Fruit fly (Drosophila melanogaster): Measurements from ENCODE around the gene Stt3A.

Gene Stt3A

dm6 chrX:21045448-21045941, 8.2 kb downstream of the Stt3A start (continued):
- TF ChIP-seq CG10267 (tag; optimal IDR thresholded peaks at IDR 0.05) (peak; percentile 39), Drgx (GFP tag; IDR thresholded peaks at IDR 0.05) (peak; percentile 58), CG4424 (GFP tag; optimal IDR thresholded peaks at IDR 0.05) (no peak), Camta (GFP tag; optimal IDR thresholded peaks at IDR 0.05) (no peak), Ravus (GFP tag; IDR thresholded peaks at IDR 0.05) (no peak), H2.0 (GFP tag; IDR thresholded peaks at IDR 0.05) (no peak), CG4360 (GFP tag; IDR thresholded peaks at IDR 0.05) (peak; percentile 36; the same call in 1 of the 2 replicates), Dll (GFP tag; IDR thresholded peaks at IDR 0.05; ENCODE audit: partially characterized antibody) (no peak), CG4282 (GFP tag; optimal IDR thresholded peaks at IDR 0.05) (no peak), gsb (GFP tag; IDR thresholded peaks at IDR 0.05) (no peak), Neu2 (GFP tag; optimal IDR thresholded peaks at IDR 0.05; ENCODE audit: borderline replicate concordance) (no peak), Ets97D (GFP tag; optimal IDR thresholded peaks at IDR 0.05) (no peak), ttk (GFP tag; IDR thresholded peaks at IDR 0.05) (0 out of 2 replicates have a peak, but pooled peaks have one; percentile 12), NK7.1 (GFP tag; optimal IDR thresholded peaks at IDR 0.05) (no peak), Sry-δ (GFP tag; optimal IDR thresholded peaks at IDR 0.05) (no peak), Hmr (GFP tag; optimal IDR thresholded peaks at IDR 0.05) (no peak), bsh (GFP tag; optimal IDR thresholded peaks at IDR 0.05) (peak; percentile 46 to 72), ewg (GFP tag; optimal IDR thresholded peaks at IDR 0.05) (no peak), da (GFP tag; optimal IDR thresholded peaks at IDR 0.05) (no peak), CG4707 (GFP tag; optimal IDR thresholded peaks at IDR 0.05) (no peak), tio (GFP tag; optimal IDR thresholded peaks at IDR 0.05) (no peak), Hr3 (GFP tag; optimal IDR thresholded peaks at IDR 0.05) (no peak), Rx (GFP tag; IDR thresholded peaks at IDR 0.05) (no peak), CG17385 (GFP tag; optimal IDR thresholded peaks at IDR 0.05) (no peak), tna (GFP tag; IDR thresholded peaks at IDR 0.05; ENCODE audit: partially characterized antibody) (no peak), CG11456 (GFP tag; IDR thresholded peaks at IDR 0.05) (no peak), CG11093 (GFP tag; IDR thresholded peaks at IDR 0.05) (no peak), CG1647 (GFP tag; optimal IDR thresholded peaks at IDR 0.05) (no peak), CG33213 (GFP tag; optimal IDR thresholded peaks at IDR 0.05) (no peak), ranshi (GFP tag; IDR thresholded peaks at IDR 0.05) (no peak), grau (tag; optimal IDR thresholded peaks at IDR 0.05) (peak; percentile 9), unc-4 (GFP tag; IDR thresholded peaks at IDR 0.05; ENCODE audit: partially characterized antibody) (no peak), Ada2b (GFP tag; IDR thresholded peaks at IDR 0.05) (no peak), croc (GFP tag; conservative IDR thresholded peaks at IDR 0.05) (no peak), cg (GFP tag; optimal IDR thresholded peaks at IDR 0.05) (peak; percentile 79), corto (GFP tag; optimal IDR thresholded peaks at IDR 0.05) (no peak), CG18011 (GFP tag; optimal IDR thresholded peaks at IDR 0.05) (no peak), org-1 (GFP tag; optimal IDR thresholded peaks at IDR 0.05) (no peak), CG8944 (GFP tag; optimal IDR thresholded peaks at IDR 0.05) (no peak), HmgZ (tag; optimal IDR thresholded peaks at IDR 0.05) (no peak), CG10274 (GFP tag; optimal IDR thresholded peaks at IDR 0.05) (no peak), Spps (tag; optimal IDR thresholded peaks at IDR 0.05) (peak; percentile 1), br (optimal IDR thresholded peaks at IDR 0.05) (no peak), CG8478 (optimal IDR thresholded peaks at IDR 0.05) (no peak), Dbx (GFP tag; IDR thresholded peaks at IDR 0.05) (no peak), fru (optimal IDR thresholded peaks at IDR 0.05) (no peak), CG31388 (GFP tag; optimal IDR thresholded peaks at IDR 0.05) (no peak), CrebB (tag; optimal IDR thresholded peaks at IDR 0.05) (no peak), CG13296 (GFP tag; optimal IDR thresholded peaks at IDR 0.05) (no peak), CG11247 (GFP tag; IDR thresholded peaks at IDR 0.05) (no peak), sqz (GFP tag; optimal IDR thresholded peaks at IDR 0.05) (no peak), CG17359 (tag; optimal IDR thresholded peaks at IDR 0.05) (peak; percentile 13), CG1603 (tag; optimal IDR thresholded peaks at IDR 0.05) (no peak)
